Worm (Caenorhabditis elegans) whole organism, L1 larva: Measurements from ENCODE around the gene rpn-7.

Source experiments
- ceh-8 ChIP-seq: fragments of 200-800 bp; sonication (Bioruptor generic); optimal IDR thresholded peaks from 2 replicates; lab custom pipeline; 2018; ENCODE audit warnings: mild to moderate bottlenecking, missing genetic modification characterization, moderate library complexity, missing compliant biosample characterization
- lin-15B ChIP-seq: fragments of 150-350 bp; sonication (generic microtip); optimal IDR thresholded peaks from 3 replicates; lab custom pipeline; 2014; ENCODE audit warnings: missing biosample characterization, missing genetic modification characterization
- nhr-28 ChIP-seq: fragments of 150-350 bp; optimal IDR thresholded peaks from 2 replicates; lab custom pipeline; 2014; ENCODE audit warnings: missing biosample characterization, missing genetic modification characterization
- snpc-4 ChIP-seq: fragments of 150-350 bp; optimal IDR thresholded peaks from 2 replicates; lab custom pipeline; 2014; ENCODE audit warnings: missing biosample characterization, missing genetic modification characterization
- snu-23 ChIP-seq: sonication (generic microtip); optimal IDR thresholded peaks from 2 replicates; lab custom pipeline; 2016; ENCODE audit warnings: missing genetic modification characterization, missing compliant biosample characterization
- sup-37 ChIP-seq: fragments of 200-800 bp; sonication (Bioruptor generic); optimal IDR thresholded peaks from 2 replicates; lab custom pipeline; 2018; ENCODE audit warnings: mild to moderate bottlenecking, missing genetic modification characterization, missing compliant biosample characterization
- tbx-2 ChIP-seq: sonication (generic microtip); optimal IDR thresholded peaks from 2 replicates; lab custom pipeline; 2016; ENCODE audit warnings: missing genetic modification characterization, missing compliant biosample characterization
- tlp-1 ChIP-seq: fragments of 150-350 bp; optimal IDR thresholded peaks from 2 replicates; lab custom pipeline; 2014; ENCODE audit warnings: missing biosample characterization, missing genetic modification characterization
- unc-62 ChIP-seq: fragments of 150-350 bp; optimal IDR thresholded peaks from 2 replicates; lab custom pipeline; 2014; ENCODE audit warnings: missing biosample characterization, missing genetic modification reagents, missing genetic modification characterization
- unc-86 ChIP-seq: sonication (generic microtip); optimal IDR thresholded peaks from 2 replicates; lab custom pipeline; 2016; ENCODE audit warnings: missing genetic modification characterization, missing compliant biosample characterization
- zip-4 ChIP-seq: fragments of 200-800 bp; sonication (Bioruptor generic); optimal IDR thresholded peaks from 2 replicates; lab custom pipeline; 2018; ENCODE audit warnings: mild to moderate bottlenecking, missing genetic modification characterization, moderate library complexity, missing compliant biosample characterization

DNA sequence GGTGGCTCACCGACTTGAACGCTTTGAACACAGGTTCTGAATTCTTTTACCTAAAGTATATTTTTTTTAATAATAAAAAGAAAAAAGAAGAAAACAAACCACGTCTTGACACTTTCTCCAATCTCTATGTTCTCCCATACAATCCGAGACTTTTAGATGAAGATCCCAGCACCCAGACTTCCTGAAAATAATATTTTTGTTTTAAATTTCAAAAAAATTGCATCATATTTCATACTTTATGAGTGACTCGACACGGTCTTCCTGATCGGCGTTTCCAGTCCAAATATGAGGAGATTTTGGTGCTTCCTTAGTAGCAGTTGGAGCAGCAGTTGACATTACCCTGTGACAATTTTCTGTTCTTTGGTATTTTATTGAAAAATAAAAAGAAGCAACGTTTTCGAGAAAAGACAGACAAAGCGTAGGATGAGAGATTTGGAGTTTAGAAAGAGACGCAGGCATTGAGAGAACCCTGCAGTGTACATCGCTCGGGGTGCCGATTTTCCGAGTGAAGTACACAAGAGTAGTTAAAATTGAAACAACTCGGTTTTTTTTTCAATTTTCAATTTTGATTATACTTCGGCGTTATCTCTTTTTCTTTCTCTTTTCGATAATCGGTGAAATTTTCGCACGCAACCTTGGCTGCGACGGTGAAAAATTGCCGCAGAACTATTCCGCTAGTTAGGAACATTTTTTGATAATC lies 19.3 kb downstream of the rpn-7 start, which contains the start of the genes coa-4 and T20D3.14:
- TF ChIP-seq zip-4 (GFP tag; lab: Kevin White, UChicago): no peak
- TF ChIP-seq lin-15B (tag; lab: Kevin White, UChicago): no peak
- no peak for TF ChIP-seq nhr-28 (tag; lab: Kevin White, UChicago)
- TF ChIP-seq ceh-8: no peak
- no peak for TF ChIP-seq unc-62 (GFP tag; lab: Kevin White, UChicago)
- no peak for TF ChIP-seq unc-86 (tag; lab: Kevin White, UChicago)
- TF ChIP-seq tlp-1 (tag; lab: Kevin White, UChicago): no peak
- peak; percentile 75 for TF ChIP-seq snu-23 (GFP tag; lab: Kevin White, UChicago)
- TF ChIP-seq snpc-4 (tag; lab: Kevin White, UChicago): peak; percentile 1
- peak; percentile 43 for TF ChIP-seq tbx-2 (tag; lab: Kevin White, UChicago)
- no peak for TF ChIP-seq sup-37 (GFP tag; lab: Kevin White, UChicago)
